Worm (Caenorhabditis elegans) whole organism, young adult: ENCODE data around the gene mog-1.

Experiments
- Y67H2A.10 ChIP-seq: fragments of 200-800 bp; sonication (Bioruptor generic); conservative IDR thresholded peaks from 2 replicates; pipeline ENCODE4 v1.3.6; 2022; ENCODE audit warnings: missing genetic modification reagents, missing genetic modification characterization, missing compliant biosample characterization
- Y79H2A.3 ChIP-seq: fragments of 200-800 bp; sonication (Bioruptor generic); conservative IDR thresholded peaks from 2 replicates; pipeline ENCODE4 v1.3.6; 2022; ENCODE audit warnings: missing genetic modification reagents, missing genetic modification characterization, missing compliant biosample characterization
- cebp-2 ChIP-seq: fragments of 200-800 bp; sonication (Bioruptor generic); IDR thresholded peaks from 2 replicates; pipeline ENCODE4 v1.3.6; 2022; ENCODE audit warnings: missing genetic modification characterization, missing compliant biosample characterization
- ceh-91 ChIP-seq: fragments of 200-800 bp; sonication (Bioruptor generic); IDR thresholded peaks from 2 replicates; pipeline ENCODE4 v1.3.6; 2022; ENCODE audit warnings: missing genetic modification reagents, missing genetic modification characterization, missing compliant biosample characterization
- hmg-1.2 ChIP-seq: fragments of 200-800 bp; sonication (Bioruptor generic); IDR thresholded peaks from 2 replicates; pipeline ENCODE4 v1.3.6; 2022; ENCODE audit warnings: missing genetic modification reagents, missing genetic modification characterization, missing compliant biosample characterization
- mcd-1 ChIP-seq: fragments of 200-800 bp; sonication (Bioruptor generic); IDR thresholded peaks from 2 replicates; pipeline ENCODE4 v1.3.6; 2022; ENCODE audit warnings: missing genetic modification reagents, missing genetic modification characterization, missing compliant biosample characterization
- nfya-1 ChIP-seq: sonication (generic microtip); optimal IDR thresholded peaks from 2 replicates; lab custom pipeline; 2017; ENCODE audit warnings: antibody characterized with exemption, missing compliant biosample characterization, missing genetic modification characterization, borderline replicate concordance; ENCODE audit not compliant: insufficient read depth
- snpc-4 ChIP-seq, 5 experiments: fragments of 150-350 bp in 1 of 5; sonication (generic microtip) in 4 of 5; optimal IDR thresholded peaks; 2 replicates each; lab custom pipeline; 2014 to 2018; ENCODE audit warnings: missing genetic modification characterization in 5 of 5, missing biosample characterization in 3 of 5, antibody characterized with exemption in 2 of 5, mild to moderate bottlenecking in 2 of 5, missing compliant biosample characterization in 2 of 5, missing genotype in 2 of 5, moderate library complexity in 2 of 5, missing genetic modification reagents in 1 of 5
- unc-130 ChIP-seq: sonication (generic microtip); optimal IDR thresholded peaks from 2 replicates; lab custom pipeline; 2016; ENCODE audit warnings: missing genetic modification reagents, missing genetic modification characterization, missing compliant biosample characterization
- unc-62 ChIP-seq: fragments of 150-350 bp; optimal IDR thresholded peaks from 2 replicates; lab custom pipeline; 2014; ENCODE audit warnings: missing biosample characterization, missing genetic modification reagents, missing genetic modification characterization
- ztf-25 ChIP-seq: fragments of 200-800 bp; sonication (Bioruptor generic); IDR thresholded peaks from 2 replicates; pipeline ENCODE4 v1.3.6; 2022; ENCODE audit warnings: missing genetic modification reagents, missing genetic modification characterization, missing compliant biosample characterization

- TF ChIP-seq mcd-1 (no peak), cebp-2 (GFP tag; lab: Robert Waterston, UW) (no peak), Y67H2A.10 (no peak), Y79H2A.3 (GFP tag; lab: Robert Waterston, UW) (no peak), snpc-4 (GFP tag; optimal IDR thresholded peaks at IDR 0.05; lab: Kevin White, UChicago) (no peak), snpc-4 (tag; optimal IDR thresholded peaks at IDR 0.05; lab: Kevin White, UChicago) (no peak), nfya-1 (tag; lab: Kevin White, UChicago) (no peak), ztf-25 (GFP tag; lab: Robert Waterston, UW) (no peak), ceh-91 (GFP tag; lab: Robert Waterston, UW) (no peak), hmg-1.2 (no peak), unc-62 (GFP tag; lab: Kevin White, UChicago) (no peak), unc-130 (GFP tag; lab: Kevin White, UChicago) (no peak)
Measured at ce11 chrIII:9969371-9969770, 13.4 kb upstream of the mog-1 start.
